Fruit fly (Drosophila melanogaster): ENCODE measurements around the gene MKP-4.

The MKP-4 gene

dm6 chrX:19637434-19638327 is 14.8 kb downstream of the MKP-4 start (continued):
- TF ChIP-seq CG18599 (GFP tag; optimal IDR thresholded peaks at IDR 0.05) (peak; percentile 4), Drgx (GFP tag; IDR thresholded peaks at IDR 0.05) (0 out of 2 replicates have a peak, but pooled peaks have one; percentile 11), Deaf1 (tag; optimal IDR thresholded peaks at IDR 0.05) (peak; percentile 62), esg (GFP tag; conservative IDR thresholded peaks at IDR 0.05) (no peak), eve (GFP tag; optimal IDR thresholded peaks at IDR 0.05) (no peak), sd (tag; optimal IDR thresholded peaks at IDR 0.05) (no peak), MESR4 (GFP tag; optimal IDR thresholded peaks at IDR 0.05) (peak; percentile 90), rib (GFP tag; IDR thresholded peaks at IDR 0.05) (peak; percentile 34; the same call in 1 of the 2 replicates), CG2875 (GFP tag; optimal IDR thresholded peaks at IDR 0.05) (no peak), pnt (GFP tag; optimal IDR thresholded peaks at IDR 0.05) (no peak), CG17385 (GFP tag; optimal IDR thresholded peaks at IDR 0.05) (peak; percentile 93), repo (GFP tag; optimal IDR thresholded peaks at IDR 0.05) (no peak), jumu (GFP tag; optimal IDR thresholded peaks at IDR 0.05) (no peak), chm (GFP tag; IDR thresholded peaks at IDR 0.05) (0 out of 2 replicates have a peak, but pooled peaks have one; percentile 8), CG15479 (GFP tag; optimal IDR thresholded peaks at IDR 0.05) (peak; percentile 95), CG16779 (GFP tag; IDR thresholded peaks at IDR 0.05) (no peak), CG34376 (GFP tag; optimal IDR thresholded peaks at IDR 0.05) (peak; percentile 47), phol (tag; optimal IDR thresholded peaks at IDR 0.05) (peak; percentile 56), CG18011 (GFP tag; optimal IDR thresholded peaks at IDR 0.05) (no peak), yki (optimal IDR thresholded peaks at IDR 0.05) (no peak), lola (GFP tag; optimal IDR thresholded peaks at IDR 0.05) (peak in 1 of 3 experiments; percentile 80), croc (GFP tag; conservative IDR thresholded peaks at IDR 0.05) (no peak), CG12659 (GFP tag; optimal IDR thresholded peaks at IDR 0.05) (peak; percentile 28), Adf1 (GFP tag; IDR thresholded peaks at IDR 0.05) (peak; percentile 77), CG8478 (optimal IDR thresholded peaks at IDR 0.05) (peak; percentile 95), Oaz (GFP tag; IDR thresholded peaks at IDR 0.05) (no peak)

- no peak for TF ChIP-seq Hmx (GFP tag; optimal IDR thresholded peaks at IDR 0.05)
- no peak for TF ChIP-seq ken (GFP tag; IDR thresholded peaks at IDR 0.05)
- 0 out of 2 replicates have a peak, but pooled peaks have one; percentile 18 for TF ChIP-seq CG32772 (GFP tag; IDR thresholded peaks at IDR 0.05)
- no peak for TF ChIP-seq CG9437 (GFP tag; optimal IDR thresholded peaks at IDR 0.05)
- no peak for TF ChIP-seq CG5953 (GFP tag; IDR thresholded peaks at IDR 0.05)
- peak; percentile 43 for TF ChIP-seq CTCF (GFP tag; optimal IDR thresholded peaks at IDR 0.05)
- TF ChIP-seq Trl (optimal IDR thresholded peaks at IDR 0.05), result no peak
- TF ChIP-seq Trl (GFP tag; optimal IDR thresholded peaks at IDR 0.05), result no peak
- TF ChIP-seq CG10431 (GFP tag; optimal IDR thresholded peaks at IDR 0.05), result peak; percentile 52
- no peak for TF ChIP-seq CG4360 (GFP tag; IDR thresholded peaks at IDR 0.05)
- TF ChIP-seq CG18619 (GFP tag; optimal IDR thresholded peaks at IDR 0.05), result peak; percentile 10
- TF ChIP-seq nerfin-1 (tag; optimal IDR thresholded peaks at IDR 0.05), result no peak
- TF ChIP-seq Blimp-1 (GFP tag; optimal IDR thresholded peaks at IDR 0.05), result no peak
- TF ChIP-seq CG3065 (GFP tag; optimal IDR thresholded peaks at IDR 0.05), result no peak
- no peak for TF ChIP-seq salm (tag; optimal IDR thresholded peaks at IDR 0.05)
- TF ChIP-seq repo (GFP tag; optimal IDR thresholded peaks at IDR 0.05), result no peak
- TF ChIP-seq Gsc (GFP tag; IDR thresholded peaks at IDR 0.05), result no peak
- TF ChIP-seq BEAF-32 (GFP tag; optimal IDR thresholded peaks at IDR 0.05), result peak; percentile 58
- peak; percentile 66 for TF ChIP-seq sens (GFP tag)
- TF ChIP-seq CG14710 (tag; optimal IDR thresholded peaks at IDR 0.05), result peak; percentile 44
- no peak for TF ChIP-seq CG5180 (GFP tag; optimal IDR thresholded peaks at IDR 0.05)
- TF ChIP-seq CG9727 (GFP tag; optimal IDR thresholded peaks at IDR 0.05), result peak; percentile 18
- TF ChIP-seq Dref (GFP tag; IDR thresholded peaks at IDR 0.05), result peak; percentile 51
- no peak for TF ChIP-seq Fer2 (tag; optimal IDR thresholded peaks at IDR 0.05)
- 0 out of 3 replicates have a peak, but pooled peaks have one; percentile 4 for TF ChIP-seq Opbp (GFP tag; IDR thresholded peaks at IDR 0.05; ENCODE audit: partially characterized antibody)
These were observed 15.5 kb downstream of the MKP-4 start, which contains the start of gene Rcd-1 for dm6 chrX:19638328-19638940. TSS of gene Rcd-1 (plus strand) at chrX:19638767.

All from whole organism, embryonic.